Fruit fly (Drosophila melanogaster): ENCODE results near the gene pes.

DNA sequence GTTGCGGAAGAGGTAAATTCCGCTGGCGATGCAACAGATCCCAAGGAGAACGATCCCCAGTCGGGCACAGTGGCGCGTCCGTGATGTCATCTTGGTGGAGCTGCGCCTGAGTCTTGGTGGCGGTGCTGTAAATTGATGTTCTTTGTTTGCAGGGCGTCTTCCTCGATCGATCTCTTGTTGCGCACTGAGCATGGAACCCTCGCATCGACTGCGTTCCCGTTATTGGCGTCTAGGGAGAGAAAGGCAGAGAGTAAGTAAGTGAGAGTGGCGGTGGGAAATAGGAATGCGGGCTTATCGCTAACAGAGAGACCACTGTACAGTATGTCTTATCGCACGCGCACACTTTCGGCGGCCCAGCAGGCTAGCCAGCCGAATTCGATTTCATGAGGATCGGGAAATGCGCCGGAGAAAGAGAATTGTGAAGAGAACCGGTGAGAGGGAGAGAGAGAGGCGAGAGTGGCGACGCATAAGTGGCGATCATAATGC is 2.5 kb downstream of the pes start:
- TF ChIP-seq Eip93F (GFP tag; optimal IDR thresholded peaks at IDR 0.05) (peak; percentile 47), CG34406 (GFP tag; optimal IDR thresholded peaks at IDR 0.05) (no peak), vri (GFP tag; optimal IDR thresholded peaks at IDR 0.05) (peak; percentile 2), OdsH (GFP tag; optimal IDR thresholded peaks at IDR 0.05) (no peak), eg (GFP tag; IDR thresholded peaks at IDR 0.05) (no peak), fkh (GFP tag; optimal IDR thresholded peaks at IDR 0.05) (no peak), Hr4 (GFP tag; optimal IDR thresholded peaks at IDR 0.05) (no peak), Eip75B (GFP tag; optimal IDR thresholded peaks at IDR 0.05) (no peak), dac (GFP tag; optimal IDR thresholded peaks at IDR 0.05) (no peak), CG7368 (GFP tag; optimal IDR thresholded peaks at IDR 0.05) (peak; percentile 15), Sox14 (GFP tag; optimal IDR thresholded peaks at IDR 0.05) (peak; percentile 56), CG6276 (GFP tag; optimal IDR thresholded peaks at IDR 0.05) (no peak)

Measured in whole organism, prepupa.